Worm (Caenorhabditis elegans): ENCODE data around the gene cut-6.
A peak's percentile ranks its signal among the peaks of the same experiment; 100 is the strongest.

The cut-6 gene

ce11 chrIII:10921474-10921873, 10.2 kb downstream of the cut-6 start:
- TF ChIP-seq efl-1 (optimal IDR thresholded peaks at IDR 0.05) (no peak), efl-1 (GFP tag; optimal IDR thresholded peaks at IDR 0.05 in 1 of 2) (peak in 1 of 2 experiments; percentile 87), pax-3 (tag; optimal IDR thresholded peaks at IDR 0.05) (no peak), isw-1 (GFP tag; IDR thresholded peaks at IDR 0.05) (no peak), mdl-1 (tag; optimal IDR thresholded peaks at IDR 0.05) (no peak)

DNA sequence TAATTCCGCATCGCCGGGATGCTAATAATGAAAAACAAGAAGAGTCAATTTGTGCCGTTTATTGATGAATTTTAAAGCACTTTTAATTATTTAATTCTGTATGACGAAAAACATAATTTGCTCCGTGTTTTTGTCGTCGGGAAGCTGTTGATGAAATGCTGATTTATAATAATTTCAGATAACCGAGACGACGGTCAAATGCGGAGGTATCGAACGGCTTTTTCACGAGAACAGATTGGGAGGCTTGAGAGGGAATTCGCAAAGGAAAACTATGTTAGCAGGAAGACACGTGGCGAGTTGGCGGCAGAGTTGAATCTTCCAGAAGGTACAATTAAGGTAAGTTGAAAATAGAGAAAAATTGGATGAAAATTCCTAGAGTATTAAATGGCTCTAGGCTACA, 12.3 kb downstream of the cut-6 start:
- TF ChIP-seq nhr-11 (tag; optimal IDR thresholded peaks at IDR 0.05) (no peak), mef-2 (tag; optimal IDR thresholded peaks at IDR 0.05) (no peak), sox-4 (tag; optimal IDR thresholded peaks at IDR 0.05) (no peak), efl-3 (GFP tag; optimal IDR thresholded peaks at IDR 0.05) (no peak), fkh-10 (GFP tag; optimal IDR thresholded peaks at IDR 0.05) (no peak), ceh-90 (tag; optimal IDR thresholded peaks at IDR 0.05) (no peak), unc-62 (GFP tag; optimal IDR thresholded peaks at IDR 0.05) (no peak), mdl-1 (tag; optimal IDR thresholded peaks at IDR 0.05) (no peak), C16A3.4 (tag; optimal IDR thresholded peaks at IDR 0.05) (no peak), ztf-11 (tag; optimal IDR thresholded peaks at IDR 0.05) (no peak)

- TF ChIP-seq mdl-1 (tag; optimal IDR thresholded peaks at IDR 0.05), result peak in 1 of 2 experiments; percentile 23
- TF ChIP-seq lin-15B (tag; optimal IDR thresholded peaks at IDR 0.05), result peak; percentile 8
- no peak for TF ChIP-seq nhr-12 (tag; optimal IDR thresholded peaks at IDR 0.05)
- TF ChIP-seq pqm-1 (tag; optimal IDR thresholded peaks at IDR 0.05), result no peak
- peak; percentile 21 for TF ChIP-seq C16A3.4 (tag; optimal IDR thresholded peaks at IDR 0.05)
- no peak for TF ChIP-seq nhr-19 (GFP tag; conservative IDR thresholded peaks at IDR 0.05)
- peak; percentile 41 to 43 for TF ChIP-seq efl-1 (optimal IDR thresholded peaks at IDR 0.05)
- TF ChIP-seq efl-1 (GFP tag; optimal IDR thresholded peaks at IDR 0.05 in 1 of 2), result peak; percentile 49 to 80
- TF ChIP-seq mep-1 (tag; optimal IDR thresholded peaks at IDR 0.05), result peak; percentile 30
- TF ChIP-seq ceh-82 (tag; optimal IDR thresholded peaks at IDR 0.05), result peak in 1 of 3 experiments; percentile 4
- no peak for TF ChIP-seq nhr-85 (tag)
- peak; percentile 40 to 66 for TF ChIP-seq lin-35 (GFP tag; optimal IDR thresholded peaks at IDR 0.05)
- peak; percentile 8 to 58 (median 22) for TF ChIP-seq dpl-1 (GFP tag; optimal IDR thresholded peaks at IDR 0.05)
- peak in 1 of 2 experiments; percentile 43 for TF ChIP-seq lsy-2 (tag; optimal IDR thresholded peaks at IDR 0.05)
- peak; percentile 28 for TF ChIP-seq F16B12.6 (tag; optimal IDR thresholded peaks at IDR 0.05)
- TF ChIP-seq dsc-1 (tag; optimal IDR thresholded peaks at IDR 0.05), result no peak
- peak; percentile 43 for TF ChIP-seq blmp-1 (tag; optimal IDR thresholded peaks at IDR 0.05)
- no peak for TF ChIP-seq elt-2 (tag; optimal IDR thresholded peaks at IDR 0.05)
Measured at ce11 chrIII:10930850-10931249, 19.6 kb downstream of the cut-6 start, which contains the start of gene M142.5. Gene M142.5 (plus strand): TSS chrIII:10931201.

ce11 chrIII:10933331-10933730, 22.1 kb downstream of the cut-6 start, which contains the start of gene M142.8:
Gene M142.8 (plus strand): TSS chrIII:10933631.
- no peak for TF ChIP-seq fkh-4 (tag; optimal IDR thresholded peaks at IDR 0.05; ENCODE audit: borderline replicate concordance)
- no peak for TF ChIP-seq pqm-1 (tag; optimal IDR thresholded peaks at IDR 0.05)
- TF ChIP-seq sptf-1 (tag; optimal IDR thresholded peaks at IDR 0.05), result no peak
- TF ChIP-seq sup-37 (GFP tag; optimal IDR thresholded peaks at IDR 0.05), result no peak
- no peak for TF ChIP-seq zag-1 (tag; optimal IDR thresholded peaks at IDR 0.05)
- no peak for TF ChIP-seq aly-2 (tag; optimal IDR thresholded peaks at IDR 0.05)
- no peak for TF ChIP-seq lin-15B (tag; optimal IDR thresholded peaks at IDR 0.05)
- no peak for TF ChIP-seq hlh-17 (GFP tag; optimal IDR thresholded peaks at IDR 0.05; ENCODE audit: borderline replicate concordance)
- no peak for TF ChIP-seq efl-1 (optimal IDR thresholded peaks at IDR 0.05)
- TF ChIP-seq efl-1 (GFP tag; optimal IDR thresholded peaks at IDR 0.05 in 1 of 2), result no peak
- no peak for TF ChIP-seq elt-2 (tag; optimal IDR thresholded peaks at IDR 0.05)
- no peak for TF ChIP-seq pax-3 (tag; optimal IDR thresholded peaks at IDR 0.05)

DNA sequence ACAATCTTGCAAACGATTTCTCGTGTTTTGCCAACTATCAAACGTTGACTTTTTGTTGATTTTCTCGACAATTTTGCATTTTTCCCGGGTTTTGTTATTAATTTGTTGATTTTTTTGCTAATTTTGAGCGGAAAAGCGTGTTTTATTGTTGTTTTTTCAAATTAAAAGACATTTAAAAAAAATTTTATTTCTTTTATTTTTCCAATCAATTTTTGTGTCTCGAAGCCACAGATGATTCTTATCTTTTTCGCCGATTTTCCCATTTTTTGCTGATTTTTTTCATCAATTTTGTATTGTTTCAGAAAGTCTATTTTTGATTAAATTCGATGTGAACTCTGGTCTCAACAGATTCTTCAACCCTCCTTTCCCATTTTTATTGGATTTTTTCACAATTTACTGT, 24.7 kb downstream of the cut-6 start, which contains the start of gene rle-1:
TSS of gene rle-1 (plus strand) at position 301 of the 400 bp plus-strand sequence.
- no peak for TF ChIP-seq jun-1 (tag; optimal IDR thresholded peaks at IDR 0.05)
- no peak for TF ChIP-seq mef-2 (tag; optimal IDR thresholded peaks at IDR 0.05)
- no peak for TF ChIP-seq isw-1 (GFP tag; IDR thresholded peaks at IDR 0.05)
- TF ChIP-seq C16A3.4 (tag; optimal IDR thresholded peaks at IDR 0.05), result no peak
- TF ChIP-seq nhr-12 (tag; optimal IDR thresholded peaks at IDR 0.05), result no peak
- TF ChIP-seq ceh-90 (tag; optimal IDR thresholded peaks at IDR 0.05), result no peak
- TF ChIP-seq ceh-63 (GFP tag; optimal IDR thresholded peaks at IDR 0.05), result no peak
- no peak for TF ChIP-seq lin-13 (GFP tag; optimal IDR thresholded peaks at IDR 0.05)
- TF ChIP-seq elt-2 (tag; optimal IDR thresholded peaks at IDR 0.05), result no peak
